Fruit fly (Drosophila melanogaster): ENCODE results near the gene Miro.

The Miro gene

DNA sequence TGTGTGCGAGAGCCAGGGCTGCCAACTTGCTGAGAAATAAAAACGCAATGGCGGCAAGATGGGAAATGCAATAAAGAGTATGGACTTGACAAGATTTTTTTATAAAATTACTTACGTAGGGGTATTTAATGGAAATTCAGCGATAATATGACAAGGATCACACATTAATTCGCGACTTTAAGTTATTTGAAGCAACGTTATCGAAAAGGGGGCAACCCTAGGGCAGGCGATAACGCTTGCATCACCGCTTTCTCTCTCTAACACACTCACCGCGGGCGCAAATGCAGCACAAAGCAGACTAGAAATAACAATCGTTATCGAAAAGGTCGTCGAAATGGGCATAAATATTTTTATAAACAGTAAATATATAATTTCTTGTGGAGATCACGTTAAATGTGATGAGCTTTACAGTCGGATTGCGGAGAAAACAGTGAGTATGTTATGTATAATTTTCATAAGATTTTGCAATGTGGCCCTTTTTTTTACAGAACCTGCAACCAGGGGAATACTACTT is 9.4 kb upstream of the Miro start, which contains the start of gene Rox8 (continued):
- peak; percentile 10 for TF ChIP-seq CG17568 (GFP tag; optimal IDR thresholded peaks at IDR 0.05)
- TF ChIP-seq CG10431 (GFP tag; optimal IDR thresholded peaks at IDR 0.05) = peak; percentile 21
- no peak for TF ChIP-seq Tbp (GFP tag; optimal IDR thresholded peaks at IDR 0.05)
- TF ChIP-seq CG13624 (GFP tag; optimal IDR thresholded peaks at IDR 0.05) = peak; percentile 63
- TF ChIP-seq jigr1 (GFP tag; IDR thresholded peaks at IDR 0.05) = no peak
- TF ChIP-seq ATbp (GFP tag; optimal IDR thresholded peaks at IDR 0.05) = no peak
- TF ChIP-seq HmgZ (tag; optimal IDR thresholded peaks at IDR 0.05) = peak; percentile 60
- TF ChIP-seq z (GFP tag; IDR thresholded peaks at IDR 0.05) = no peak
- TF ChIP-seq gfzf (GFP tag; optimal IDR thresholded peaks at IDR 0.05) = peak; percentile 51
- peak; percentile 61 for TF ChIP-seq Fer1 (GFP tag; optimal IDR thresholded peaks at IDR 0.05)
- no peak for TF ChIP-seq CG4404 (GFP tag; IDR thresholded peaks at IDR 0.05)
- peak; percentile 58 for TF ChIP-seq pzg (GFP tag; optimal IDR thresholded peaks at IDR 0.05)
- TF ChIP-seq E2f2 (GFP tag; IDR thresholded peaks at IDR 0.05) = peak; percentile 57
- TF ChIP-seq nom (GFP tag; optimal IDR thresholded peaks at IDR 0.05) = peak; percentile 17
- no peak for TF ChIP-seq gce (GFP tag; IDR thresholded peaks at IDR 0.05)
- TF ChIP-seq CG2712 (tag; optimal IDR thresholded peaks at IDR 0.05) = peak; percentile 50
- no peak for TF ChIP-seq Asciz (GFP tag; optimal IDR thresholded peaks at IDR 0.05)
- TF ChIP-seq CG15479 (GFP tag; optimal IDR thresholded peaks at IDR 0.05) = peak; percentile 83
- TF ChIP-seq CG15514 (GFP tag; optimal IDR thresholded peaks at IDR 0.05) = peak; percentile 73
- TF ChIP-seq Deaf1 (tag; optimal IDR thresholded peaks at IDR 0.05) = peak; percentile 9
- no peak for TF ChIP-seq HLHmδ (GFP tag; optimal IDR thresholded peaks at IDR 0.05)
- TF ChIP-seq sens-2 (GFP tag; IDR thresholded peaks at IDR 0.05) = no peak
- TF ChIP-seq vnd (GFP tag; IDR thresholded peaks at IDR 0.05; ENCODE audit: partially characterized antibody) = peak; percentile 55; the same call in 2 of the 3 replicates
- no peak for TF ChIP-seq pb (GFP tag; optimal IDR thresholded peaks at IDR 0.05)
- TF ChIP-seq ase (GFP tag; IDR thresholded peaks at IDR 0.05) = no peak
- TF ChIP-seq CG18262 (tag; optimal IDR thresholded peaks at IDR 0.05) = peak; percentile 25
- TF ChIP-seq CG9727 (GFP tag; optimal IDR thresholded peaks at IDR 0.05) = peak; percentile 46
- TF ChIP-seq danr (GFP tag; IDR thresholded peaks at IDR 0.05) = no peak
- no peak for TF ChIP-seq CG7745 (tag; optimal IDR thresholded peaks at IDR 0.05)
- no peak for TF ChIP-seq CG14965 (GFP tag; optimal IDR thresholded peaks at IDR 0.05; ENCODE audit: borderline replicate concordance)
- peak; percentile 47 for TF ChIP-seq Antp (GFP tag; optimal IDR thresholded peaks at IDR 0.05)

DNA sequence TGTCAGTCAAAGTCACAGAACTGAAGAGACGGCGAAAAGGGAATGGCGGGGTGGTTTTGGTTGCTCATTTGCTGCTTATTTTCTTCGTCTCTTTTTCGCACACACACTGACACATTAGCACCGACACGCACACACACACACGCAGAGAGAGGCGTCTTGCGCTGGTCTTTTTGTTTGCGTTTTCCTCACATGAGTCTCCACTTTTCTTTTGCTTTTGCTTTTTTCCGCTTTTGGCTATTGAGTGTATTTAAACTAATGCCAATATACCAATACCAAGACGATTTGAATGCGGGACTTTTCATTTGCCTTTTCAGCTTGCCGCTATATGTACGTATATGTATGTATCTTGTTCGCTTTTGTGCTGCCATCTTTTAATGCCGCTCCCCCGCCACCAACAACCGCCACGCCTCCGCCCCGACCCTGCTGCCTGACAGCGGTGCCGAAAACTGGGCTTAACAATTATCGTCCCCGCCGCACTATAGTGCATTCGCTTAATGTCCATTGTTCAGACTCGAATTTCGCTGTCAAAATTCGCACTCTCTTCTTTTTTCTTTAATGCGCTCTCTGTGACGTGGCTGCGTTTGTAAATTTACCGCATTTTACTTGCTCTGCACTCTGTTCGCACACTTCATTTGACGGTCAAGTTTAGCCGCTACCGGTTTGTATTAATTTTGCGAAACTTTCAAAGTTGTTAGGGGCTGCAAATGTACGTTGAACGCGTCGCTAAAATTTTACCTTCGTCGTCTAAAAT is 8.8 kb upstream of the Miro start, which contains the start of gene CG5986:
CG5986 (plus strand) TSS at position 565 of the 751 bp plus-strand sequence.
- peak; percentile 30; the same call in 1 of the 2 replicates for TF ChIP-seq MBD-R2 (GFP tag; IDR thresholded peaks at IDR 0.05)
- no peak for TF ChIP-seq Pdp1 (GFP tag; optimal IDR thresholded peaks at IDR 0.05)
- TF ChIP-seq rib (GFP tag; IDR thresholded peaks at IDR 0.05) = peak; percentile 62; the same call in 1 of the 2 replicates
- TF ChIP-seq CG2120 (GFP tag; optimal IDR thresholded peaks at IDR 0.05) = no peak
- TF ChIP-seq CG32767 (GFP tag; IDR thresholded peaks at IDR 0.05) = peak; percentile 37; the same call in 1 of the 2 replicates
- 0 out of 3 replicates have a peak, but pooled peaks have one; percentile 11 for TF ChIP-seq zfh1 (GFP tag; IDR thresholded peaks at IDR 0.05)
- TF ChIP-seq MESR4 (GFP tag; optimal IDR thresholded peaks at IDR 0.05) = peak; percentile 58
- no peak for TF ChIP-seq prd (optimal IDR thresholded peaks at IDR 0.05)
- TF ChIP-seq prd (GFP tag; IDR thresholded peaks at IDR 0.05) = 0 out of 3 replicates have a peak, but pooled peaks have one; percentile 20
- no peak for TF ChIP-seq CG3995 (GFP tag; optimal IDR thresholded peaks at IDR 0.05)
- TF ChIP-seq CG3065 (GFP tag; optimal IDR thresholded peaks at IDR 0.05) = peak; percentile 28
- TF ChIP-seq Trl (optimal IDR thresholded peaks at IDR 0.05) = peak; percentile 28 to 52
- no peak for TF ChIP-seq Trl (GFP tag; optimal IDR thresholded peaks at IDR 0.05)
- TF ChIP-seq CG10431 (GFP tag; optimal IDR thresholded peaks at IDR 0.05) = peak; percentile 44
- TF ChIP-seq CG34422 (GFP tag; IDR thresholded peaks at IDR 0.05) = peak; percentile 52; the same call in 1 of the 3 replicates
- peak; percentile 11 for TF ChIP-seq Nf-YB (GFP tag; optimal IDR thresholded peaks at IDR 0.05)
- peak; percentile 33; the same call in 1 of the 2 replicates for TF ChIP-seq Atf6 (GFP tag; IDR thresholded peaks at IDR 0.05)
- no peak for TF ChIP-seq CG10366 (GFP tag; IDR thresholded peaks at IDR 0.05)
- no peak for TF ChIP-seq CG15269 (tag; optimal IDR thresholded peaks at IDR 0.05)
- peak; percentile 93 for TF ChIP-seq cg (GFP tag; optimal IDR thresholded peaks at IDR 0.05)

All from whole organism, embryonic.